Worm (Caenorhabditis elegans) whole organism, L1 larva: ENCODE results near the gene T19D2.3.

Experiments
- C04F5.9 ChIP-seq: sonication (generic microtip); optimal IDR thresholded peaks from 2 replicates; lab custom pipeline; 2016; ENCODE audit warnings: missing genetic modification characterization, missing compliant biosample characterization
- C16A3.4 ChIP-seq: fragments of 150-350 bp; optimal IDR thresholded peaks from 2 replicates; lab custom pipeline; 2014; ENCODE audit warnings: missing biosample characterization, missing genetic modification characterization
- alr-1 ChIP-seq: fragments of 200-800 bp; sonication (Bioruptor generic); optimal IDR thresholded peaks from 2 replicates; lab custom pipeline; 2018; ENCODE audit warnings: borderline replicate concordance, mild to moderate bottlenecking, missing genetic modification characterization, missing compliant biosample characterization
- aly-2 ChIP-seq: fragments of 150-350 bp; optimal IDR thresholded peaks from 2 replicates; lab custom pipeline; 2014; ENCODE audit warnings: missing biosample characterization, missing genetic modification characterization
- ceh-63 ChIP-seq: fragments of 200-800 bp; sonication (Bioruptor generic); optimal IDR thresholded peaks from 2 replicates; lab custom pipeline; 2018; ENCODE audit warnings: mild to moderate bottlenecking, missing genetic modification characterization, missing compliant biosample characterization
- dpl-1 ChIP-seq, 3 experiments: fragments of 150-350 bp in 2 of 3; sonication (generic microtip) in 1 of 3; optimal IDR thresholded peaks; 2 replicates each; lab custom pipeline; 2014 to 2017; ENCODE audit warnings: missing biosample characterization in 3 of 3, missing genetic modification characterization in 3 of 3, missing genetic modification reagents in 3 of 3
- dsc-1 ChIP-seq: sonication (generic microtip); optimal IDR thresholded peaks from 2 replicates; lab custom pipeline; 2016; ENCODE audit warnings: mild to moderate bottlenecking, missing genetic modification characterization, missing compliant biosample characterization
- efl-1 ChIP-seq, 4 experiments: fragments of 150-350 bp; optimal IDR thresholded peaks in 3 of 4; peaks in 1 of 4; 1 replicate in 1 of 4; 2 replicates in 3 of 4; lab custom pipeline; 2014; ENCODE audit warnings: missing biosample characterization in 2 of 4, missing genetic modification characterization in 2 of 4, missing genetic modification reagents in 2 of 4
- egl-13 ChIP-seq: sonication (generic microtip); optimal IDR thresholded peaks from 2 replicates; lab custom pipeline; 2016; ENCODE audit warnings: missing genotype, missing genetic modification reagents, missing genetic modification characterization, missing compliant biosample characterization
- elt-2 ChIP-seq: sonication (generic microtip); optimal IDR thresholded peaks from 2 replicates; lab custom pipeline; 2016; ENCODE audit warnings: missing genetic modification characterization, mild to moderate bottlenecking, inconsistent platforms, missing compliant biosample characterization, missing genetic modification reagents
- ets-5 ChIP-seq: fragments of 200-800 bp; sonication (Bioruptor generic); IDR thresholded peaks from 2 replicates; pipeline ENCODE4 v1.3.6; 2022; ENCODE audit warnings: missing genetic modification characterization, missing compliant biosample characterization
- fkh-10 ChIP-seq: sonication (generic microtip); optimal IDR thresholded peaks from 2 replicates; lab custom pipeline; 2017; ENCODE audit warnings: missing biosample characterization, missing genetic modification reagents, missing genetic modification characterization
- fkh-4 ChIP-seq: sonication (generic microtip); optimal IDR thresholded peaks from 2 replicates; lab custom pipeline; 2016; ENCODE audit warnings: missing compliant biosample characterization, missing genetic modification characterization, borderline replicate concordance
- fkh-8 ChIP-seq: sonication (generic microtip); optimal IDR thresholded peaks from 2 replicates; lab custom pipeline; 2016; ENCODE audit warnings: mild to moderate bottlenecking, missing genetic modification characterization, missing compliant biosample characterization
- hlh-4 ChIP-seq: sonication (generic microtip); optimal IDR thresholded peaks from 2 replicates; lab custom pipeline; 2016; ENCODE audit warnings: mild to moderate bottlenecking, missing genetic modification characterization, missing compliant biosample characterization
- hpl-2 ChIP-seq: fragments of 150-350 bp; optimal IDR thresholded peaks from 2 replicates; lab custom pipeline; 2014; ENCODE audit warnings: missing biosample characterization, missing genetic modification reagents, missing genetic modification characterization
- irx-1 ChIP-seq: sonication (generic microtip); optimal IDR thresholded peaks from 2 replicates; lab custom pipeline; 2016; ENCODE audit warnings: missing genetic modification characterization, missing compliant biosample characterization
- lin-14 ChIP-seq: fragments of 200-800 bp; sonication (Bioruptor generic); optimal IDR thresholded peaks from 2 replicates; lab custom pipeline; 2018; ENCODE audit warnings: mild to moderate bottlenecking, missing genetic modification characterization, moderate library complexity, missing compliant biosample characterization
- mep-1 ChIP-seq: fragments of 150-350 bp; optimal IDR thresholded peaks from 2 replicates; lab custom pipeline; 2014; ENCODE audit warnings: missing biosample characterization, missing genetic modification characterization
- nhr-19 ChIP-seq: fragments of 200-800 bp; sonication (Bioruptor generic); conservative IDR thresholded peaks from 2 replicates; pipeline ENCODE4 v1.3.6; 2022; ENCODE audit warnings: missing genetic modification characterization, missing compliant biosample characterization
- nhr-20 ChIP-seq: sonication (generic microtip); optimal IDR thresholded peaks from 2 replicates; lab custom pipeline; 2016; ENCODE audit warnings: mild to moderate bottlenecking, missing genetic modification characterization, missing compliant biosample characterization
- nhr-28 ChIP-seq: fragments of 150-350 bp; optimal IDR thresholded peaks from 2 replicates; lab custom pipeline; 2014; ENCODE audit warnings: missing biosample characterization, missing genetic modification characterization
- nhr-47 ChIP-seq: sonication (generic microtip); optimal IDR thresholded peaks from 2 replicates; lab custom pipeline; 2016; ENCODE audit warnings: mild to moderate bottlenecking, missing genetic modification characterization, moderate library complexity, missing compliant biosample characterization
- nhr-71 ChIP-seq: sonication (generic microtip); optimal IDR thresholded peaks from 2 replicates; lab custom pipeline; 2016; ENCODE audit warnings: mild to moderate bottlenecking, missing genetic modification characterization, moderate library complexity, missing compliant biosample characterization
- nhr-77 ChIP-seq: fragments of 150-350 bp; optimal IDR thresholded peaks from 2 replicates; lab custom pipeline; 2014; ENCODE audit warnings: missing biosample characterization, missing genetic modification characterization
- nhr-84 ChIP-seq: sonication (generic microtip); optimal IDR thresholded peaks from 2 replicates; lab custom pipeline; 2017; ENCODE audit warnings: missing biosample characterization, missing genetic modification characterization
- pag-3 ChIP-seq: sonication (generic microtip); optimal IDR thresholded peaks from 2 replicates; lab custom pipeline; 2017; ENCODE audit warnings: missing genetic modification characterization, mild to moderate bottlenecking, missing compliant biosample characterization, antibody characterized with exemption, borderline replicate concordance; ENCODE audit not compliant: insufficient read depth
- pqm-1 ChIP-seq: sonication (generic microtip); optimal IDR thresholded peaks from 3 replicates; lab custom pipeline; 2017; ENCODE audit warnings: missing biosample characterization, missing genetic modification characterization
- rnt-1 ChIP-seq: sonication (generic microtip); optimal IDR thresholded peaks from 2 replicates; lab custom pipeline; 2016; ENCODE audit warnings: mild to moderate bottlenecking, missing genetic modification characterization, moderate library complexity, missing compliant biosample characterization
- skn-1 ChIP-seq: fragments of 150-350 bp; optimal IDR thresholded peaks from 2 replicates; lab custom pipeline; 2014; ENCODE audit warnings: missing biosample characterization, missing genetic modification characterization
- snpc-4 ChIP-seq: fragments of 150-350 bp; optimal IDR thresholded peaks from 2 replicates; lab custom pipeline; 2014; ENCODE audit warnings: missing biosample characterization, missing genetic modification characterization
- snu-23 ChIP-seq: sonication (generic microtip); optimal IDR thresholded peaks from 2 replicates; lab custom pipeline; 2016; ENCODE audit warnings: missing genetic modification characterization, missing compliant biosample characterization
- sptf-1 ChIP-seq: fragments of 150-350 bp; optimal IDR thresholded peaks from 2 replicates; lab custom pipeline; 2014; ENCODE audit warnings: missing biosample characterization, missing genetic modification characterization
- swsn-7 ChIP-seq: sonication (generic microtip); optimal IDR thresholded peaks from 2 replicates; lab custom pipeline; 2016; ENCODE audit warnings: missing genetic modification characterization, missing compliant biosample characterization
- tlp-1 ChIP-seq: fragments of 150-350 bp; optimal IDR thresholded peaks from 2 replicates; lab custom pipeline; 2014; ENCODE audit warnings: missing biosample characterization, missing genetic modification characterization
- unc-130 ChIP-seq: fragments of 150-350 bp; optimal IDR thresholded peaks from 2 replicates; lab custom pipeline; 2017; ENCODE audit warnings: missing biosample characterization, missing genetic modification characterization, inconsistent platforms
- unc-30 ChIP-seq: sonication (generic microtip); optimal IDR thresholded peaks from 2 replicates; lab custom pipeline; 2017; ENCODE audit warnings: missing biosample characterization, missing genetic modification characterization
- unc-62 ChIP-seq: fragments of 150-350 bp; optimal IDR thresholded peaks from 2 replicates; lab custom pipeline; 2014; ENCODE audit warnings: missing biosample characterization, missing genetic modification reagents, missing genetic modification characterization
- unc-98 ChIP-seq: fragments of 200-800 bp; sonication (Bioruptor generic); IDR thresholded peaks from 2 replicates; pipeline ENCODE4 v1.3.6; 2022; ENCODE audit warnings: missing genetic modification characterization, missing compliant biosample characterization
- vab-15 ChIP-seq: sonication (generic microtip); optimal IDR thresholded peaks from 2 replicates; lab custom pipeline; 2017; ENCODE audit warnings: missing genotype, mild to moderate bottlenecking, missing genetic modification characterization, missing compliant biosample characterization
- ztf-11 ChIP-seq, 2 experiments: sonication (generic microtip); optimal IDR thresholded peaks; 2 replicates each; lab custom pipeline; 2016 to 2017; ENCODE audit warnings: missing genetic modification characterization in 2 of 2, missing biosample characterization in 1 of 2, missing compliant biosample characterization in 1 of 2
- ztf-4 ChIP-seq: fragments of 150-350 bp; optimal IDR thresholded peaks from 2 replicates; lab custom pipeline; 2014; ENCODE audit warnings: missing biosample characterization, missing genetic modification characterization

T19D2.3 gene

DNA sequence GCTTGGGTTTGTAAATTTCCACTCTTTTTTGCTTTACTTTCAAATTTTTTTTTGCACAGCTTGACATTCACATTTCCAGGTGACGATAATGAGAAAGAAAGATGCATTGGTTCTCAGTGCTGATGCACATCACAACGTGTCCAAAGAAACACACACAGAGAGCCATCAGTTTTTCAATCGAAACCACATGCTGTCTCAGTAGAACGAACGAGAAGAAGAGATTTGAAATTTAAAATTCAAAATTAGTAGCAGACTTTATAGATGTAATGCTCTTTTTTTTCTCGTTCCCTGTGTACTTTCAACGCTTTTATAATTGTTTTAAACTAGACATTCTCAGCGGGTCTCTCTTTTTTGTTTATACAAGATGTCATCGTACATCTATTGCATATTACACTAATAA is 1.6 kb upstream of the T19D2.3 start:
- TF ChIP-seq unc-30 (no peak), irx-1 (tag; lab: Kevin White, UChicago) (no peak), fkh-4 (tag; lab: Kevin White, UChicago) (peak; percentile 80), dsc-1 (tag; lab: Kevin White, UChicago) (peak; percentile 96)
- TF ChIP-seq, all 84 proteins: peak for 2

DNA sequence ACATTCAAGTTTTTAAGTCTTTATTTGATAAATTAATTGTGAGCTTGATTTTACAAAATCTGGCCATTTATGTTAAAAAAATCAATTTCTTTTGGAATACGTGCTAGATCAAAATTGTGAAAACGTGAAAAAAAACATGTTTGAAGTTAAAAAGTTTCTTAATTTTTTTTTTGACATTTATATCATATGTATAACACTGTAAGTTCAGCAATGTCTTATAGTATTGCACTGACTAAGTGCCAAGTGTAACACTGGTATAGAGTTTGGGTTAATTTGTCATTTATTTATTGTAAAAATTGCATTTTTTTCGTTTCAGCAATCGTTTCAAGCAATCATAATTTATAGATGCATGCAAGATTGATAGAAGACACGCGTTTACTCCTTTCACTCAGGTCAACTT is 1.2 kb upstream of the T19D2.3 start:
- TF ChIP-seq C04F5.9 (tag; lab: Kevin White, UChicago) = no peak
- no peak for TF ChIP-seq nhr-84 (tag; lab: Kevin White, UChicago)
- no peak for TF ChIP-seq snpc-4 (tag; lab: Kevin White, UChicago)
- no peak for TF ChIP-seq egl-13 (tag; lab: Kevin White, UChicago)
- no peak for TF ChIP-seq ztf-4 (tag; lab: Kevin White, UChicago)
- no peak for TF ChIP-seq vab-15 (tag; lab: Kevin White, UChicago)
- TF ChIP-seq unc-98 (GFP tag; lab: Robert Waterston, UW) = no peak
- TF ChIP-seq nhr-19 = no peak
- TF ChIP-seq ets-5 (GFP tag; lab: Robert Waterston, UW) = no peak
- no peak for TF ChIP-seq mep-1
- no peak for TF ChIP-seq hpl-2 (GFP tag; lab: Kevin White, UChicago)
- TF ChIP-seq hlh-4 = no peak
- no peak for TF ChIP-seq pqm-1 (tag; lab: Kevin White, UChicago)
- TF ChIP-seq aly-2 (tag; lab: Kevin White, UChicago) = no peak
- no peak for TF ChIP-seq fkh-10 (GFP tag; lab: Kevin White, UChicago)
- TF ChIP-seq sptf-1 (tag; lab: Kevin White, UChicago) = no peak
- TF ChIP-seq rnt-1 (tag; lab: Kevin White, UChicago) = no peak
- no peak for TF ChIP-seq irx-1 (tag; lab: Kevin White, UChicago)
- no peak for TF ChIP-seq tlp-1 (tag; lab: Kevin White, UChicago)

DNA sequence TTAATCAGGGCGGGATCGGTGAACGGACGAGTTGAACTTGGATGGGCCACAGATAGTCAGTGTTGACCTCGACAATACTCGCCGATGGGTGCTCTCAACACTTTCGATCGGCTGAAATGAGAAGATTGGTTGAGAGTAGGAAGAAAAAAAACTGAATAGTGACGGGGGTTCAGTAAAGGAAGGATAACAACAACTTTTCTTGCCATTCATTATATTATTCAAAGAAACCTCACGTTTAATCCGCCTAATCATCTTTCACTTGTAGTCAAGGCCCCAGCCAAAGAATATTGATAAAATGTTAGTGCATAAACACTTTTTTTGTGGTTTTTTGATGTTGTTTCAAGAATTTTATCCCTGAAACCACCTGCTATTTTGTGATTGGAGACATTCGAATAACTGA is 3.2 kb downstream of the T19D2.3 start, which contains the start of gene T19D2.13:
Gene T19D2.13 (minus strand): TSS at position 101 of the 400 bp plus-strand sequence.
- TF ChIP-seq fkh-10 (GFP tag; lab: Kevin White, UChicago) (no peak), dsc-1 (tag; lab: Kevin White, UChicago) (peak; percentile 21)

DNA sequence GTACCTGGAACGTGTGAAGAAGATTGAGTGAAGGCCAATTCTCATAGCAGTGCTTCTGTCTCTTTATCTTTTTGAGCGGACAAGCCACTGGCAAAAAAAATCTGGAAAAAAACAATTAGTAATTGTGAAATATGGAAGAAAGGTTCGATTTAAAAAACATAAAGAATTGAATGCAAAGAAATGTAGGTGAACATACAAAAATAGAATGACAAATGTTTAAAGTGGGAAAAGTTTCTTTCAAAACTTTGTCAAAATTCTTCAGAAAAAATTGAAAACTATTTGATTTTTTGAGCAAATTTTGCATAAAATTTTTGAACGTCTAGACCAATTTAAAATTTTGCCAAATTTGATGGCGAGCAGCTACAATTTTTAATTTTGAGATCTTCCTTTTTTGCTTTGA is 4.2 kb downstream of the T19D2.3 start, which contains the start of gene ptp-4A2:
Gene ptp-4A2 (minus strand): TSS at position 101 of the 400 bp plus-strand sequence.
- TF ChIP-seq ztf-11 (tag; optimal IDR thresholded peaks at IDR 0.05; lab: Kevin White, UChicago) (no peak), pag-3 (tag; lab: Kevin White, UChicago) (no peak), dpl-1 (GFP tag; optimal IDR thresholded peaks at IDR 0.05; lab: Kevin White, UChicago) (no peak), unc-62 (GFP tag; lab: Kevin White, UChicago) (no peak), nhr-28 (no peak), efl-1 (optimal IDR thresholded peaks at IDR 0.05; lab: Kevin White, UChicago) (no peak), efl-1 (GFP tag; optimal IDR thresholded peaks at IDR 0.05 in 1 of 2; lab: Kevin White, UChicago) (peak in 1 of 2 experiments; percentile 36)

DNA sequence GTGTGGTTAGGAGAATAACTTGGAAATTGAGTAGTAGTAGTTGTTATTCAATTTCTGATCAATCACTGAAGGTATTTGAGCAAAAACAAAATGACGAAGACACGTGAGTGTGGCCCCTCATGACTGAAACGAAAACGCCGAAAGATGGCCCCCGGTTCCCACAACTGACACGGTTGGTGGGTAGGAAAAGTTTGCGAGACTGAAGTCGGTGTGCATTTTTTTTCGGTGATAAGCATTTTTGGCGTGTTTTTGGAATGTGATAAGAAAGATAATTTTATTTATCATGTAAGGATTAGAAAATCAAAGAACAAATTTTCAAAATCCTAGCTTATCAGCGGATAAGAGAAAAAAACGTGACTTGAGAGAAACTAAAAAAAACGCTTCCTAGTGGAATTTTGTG is 5.0 kb downstream of the T19D2.3 start:
- TF ChIP-seq hpl-2 (GFP tag; lab: Kevin White, UChicago) = no peak
- peak; percentile 35 for TF ChIP-seq nhr-71 (tag; lab: Kevin White, UChicago)
- TF ChIP-seq fkh-8 = peak; percentile 50
- no peak for TF ChIP-seq nhr-28
- TF ChIP-seq nhr-47 = peak; percentile 9
- peak; percentile 43 for TF ChIP-seq dsc-1 (tag; lab: Kevin White, UChicago)
- no peak for TF ChIP-seq unc-130 (tag; lab: Kevin White, UChicago)
- TF ChIP-seq C16A3.4 (tag; lab: Kevin White, UChicago) = no peak
- 0 out of 2 replicates have a peak, but pooled peaks have one; percentile 10 for TF ChIP-seq nhr-19
- no peak for TF ChIP-seq snpc-4 (tag; lab: Kevin White, UChicago)
- no peak for TF ChIP-seq ceh-63 (GFP tag; lab: Kevin White, UChicago)
- no peak for TF ChIP-seq snu-23 (GFP tag; lab: Kevin White, UChicago)
- TF ChIP-seq ztf-4 (tag; lab: Kevin White, UChicago) = peak; percentile 29
- TF ChIP-seq skn-1 = no peak
- no peak for TF ChIP-seq nhr-77 (tag; lab: Kevin White, UChicago)
- TF ChIP-seq tlp-1 (tag; lab: Kevin White, UChicago) = no peak
- peak; percentile 92 for TF ChIP-seq elt-2 (tag; lab: Kevin White, UChicago)
- no peak for TF ChIP-seq alr-1 (tag; lab: Kevin White, UChicago)
- TF ChIP-seq lin-14 = peak; percentile 26
- TF ChIP-seq swsn-7 (tag; lab: Kevin White, UChicago) = no peak
- no peak for TF ChIP-seq egl-13 (tag; lab: Kevin White, UChicago)
- peak; percentile 39 for TF ChIP-seq nhr-20 (tag; lab: Kevin White, UChicago)
- peak; percentile 12 for TF ChIP-seq rnt-1 (tag; lab: Kevin White, UChicago)
- no peak for TF ChIP-seq pag-3 (tag; lab: Kevin White, UChicago)
- TF ChIP-seq, all 84 proteins: peak for 10
